Fruit fly (Drosophila melanogaster) whole organism, wandering third instar larva: ENCODE results near the gene CG6678.
A peak's percentile ranks its signal among the peaks of the same experiment; 100 is the strongest.

Experiments used
- Abd-B ChIP-seq: fragments of >200 bp; optimal IDR thresholded peaks from 2 replicates; lab custom pipeline; 2017; ENCODE audit warnings: missing biosample characterization, missing genetic modification characterization
- CG32264 ChIP-seq: fragments of 200-800 bp; sonication (Bioruptor generic); optimal IDR thresholded peaks from 2 replicates; lab custom pipeline; 2016; ENCODE audit warnings: missing biosample characterization, missing genetic modification characterization
- CG9705 ChIP-seq: fragments of 200-800 bp; sonication (Bioruptor generic); optimal IDR thresholded peaks from 2 replicates; lab custom pipeline; 2018; ENCODE audit warnings: missing biosample characterization, mild to moderate bottlenecking, missing genetic modification characterization
- CrebA ChIP-seq: fragments of 200-800 bp; sonication (Bioruptor generic); optimal IDR thresholded peaks from 2 replicates; lab custom pipeline; 2016; ENCODE audit warnings: missing biosample characterization, mild to moderate bottlenecking, missing genetic modification characterization, borderline replicate concordance
- Dfd ChIP-seq: fragments of >200 bp; optimal IDR thresholded peaks from 2 replicates; lab custom pipeline; 2017; ENCODE audit warnings: missing biosample characterization, missing genetic modification characterization
- Dif ChIP-seq: fragments of 200-275, 200-300 bp; sonication (Bioruptor generic); optimal IDR thresholded peaks from 2 replicates; lab custom pipeline; 2018; ENCODE audit warnings: missing biosample characterization, missing genetic modification characterization; ENCODE audit not compliant: partially characterized antibody
- GATAd ChIP-seq: sonication (Bioruptor generic); optimal IDR thresholded peaks from 2 replicates; lab custom pipeline; 2016; ENCODE audit warnings: missing biosample characterization, missing genetic modification characterization
- HLH106 ChIP-seq: fragments of 200-800 bp; optimal IDR thresholded peaks from 3 replicates; lab custom pipeline; 2019; ENCODE audit warnings: missing biosample characterization, mild to moderate bottlenecking, missing genetic modification characterization, moderate library complexity
- Hnf4 ChIP-seq: fragments of 200-800 bp; sonication (Bioruptor generic); optimal IDR thresholded peaks from 2 replicates; lab custom pipeline; 2016; ENCODE audit warnings: missing biosample characterization, mild to moderate bottlenecking, missing genetic modification characterization
- Hr78 ChIP-seq: fragments of >200 bp; optimal IDR thresholded peaks from 2 replicates; lab custom pipeline; 2017; ENCODE audit warnings: missing biosample characterization, missing genetic modification characterization
- Hr83 ChIP-seq: fragments of 200-300 bp; sonication (Bioruptor generic); optimal IDR thresholded peaks from 2 replicates; lab custom pipeline; 2016; ENCODE audit warnings: missing biosample characterization, mild to moderate bottlenecking, missing genetic modification characterization, moderate library complexity; ENCODE audit not compliant: poor library complexity, severe bottlenecking
- Jra ChIP-seq: sonication (Bioruptor generic); optimal IDR thresholded peaks from 2 replicates; lab custom pipeline; 2016; ENCODE audit warnings: missing biosample characterization, missing genetic modification characterization
- Mio ChIP-seq: sonication (Bioruptor generic); optimal IDR thresholded peaks from 2 replicates; lab custom pipeline; 2016; ENCODE audit warnings: missing biosample characterization, missing genetic modification characterization
- Myc ChIP-seq: fragments of >200 bp; optimal IDR thresholded peaks from 2 replicates; lab custom pipeline; 2017
- N ChIP-seq: fragments of >200 bp; optimal IDR thresholded peaks from 2 replicates; lab custom pipeline; 2018; ENCODE audit warnings: missing biosample characterization, missing external identifiers, missing genetic modification characterization
- OdsH ChIP-seq: fragments of 200-800 bp; sonication (Bioruptor generic); optimal IDR thresholded peaks from 2 replicates; lab custom pipeline; 2016; ENCODE audit warnings: missing biosample characterization, mild to moderate bottlenecking, missing genetic modification characterization
- Rel ChIP-seq, 2 experiments: fragments of 200-800 bp; sonication (Bioruptor generic) in 1 of 2; optimal IDR thresholded peaks; 2 replicates in 1 of 2; 3 replicates in 1 of 2; lab custom pipeline; 2016 to 2019; ENCODE audit warnings: mild to moderate bottlenecking in 2 of 2, missing biosample characterization in 2 of 2, missing genetic modification characterization in 2 of 2, moderate library complexity in 1 of 2
- Sp1 ChIP-seq: fragments of 200-800 bp; sonication (Bioruptor generic); optimal IDR thresholded peaks from 3 replicates; lab custom pipeline; 2019; ENCODE audit warnings: missing biosample characterization, mild to moderate bottlenecking, missing genetic modification characterization, moderate library complexity
- Vsx2 ChIP-seq: fragments of 200-300, 225-300 bp; sonication (Bioruptor generic); optimal IDR thresholded peaks from 2 replicates; lab custom pipeline; 2018; ENCODE audit warnings: missing biosample characterization, missing genetic modification characterization; ENCODE audit not compliant: partially characterized antibody
- br ChIP-seq: fragments of 200-800 bp; sonication (Bioruptor generic); optimal IDR thresholded peaks from 2 replicates; lab custom pipeline; 2016; ENCODE audit warnings: missing biosample characterization, missing genetic modification characterization
- brk ChIP-seq: fragments of 200-800 bp; sonication (Bioruptor generic); optimal IDR thresholded peaks from 2 replicates; lab custom pipeline; 2016; ENCODE audit warnings: missing biosample characterization, mild to moderate bottlenecking, missing genetic modification characterization
- dl ChIP-seq, 2 experiments: fragments of 175-275, 200-275 bp in 1 of 2; fragments of 200-275 bp in 1 of 2; sonication (Bioruptor generic); optimal IDR thresholded peaks; lab custom pipeline; 2018; ENCODE audit warnings: mild to moderate bottlenecking in 2 of 2, missing biosample characterization in 2 of 2, missing genetic modification characterization in 2 of 2, moderate library complexity in 2 of 2; ENCODE audit not compliant: partially characterized antibody in 2 of 2, insufficient read depth in 1 of 2
- dmrt93B ChIP-seq: fragments of 200-800 bp; sonication (Bioruptor generic); optimal IDR thresholded peaks from 2 replicates; lab custom pipeline; 2018; ENCODE audit warnings: missing biosample characterization, mild to moderate bottlenecking, missing genetic modification characterization
- dsf ChIP-seq: sonication (Bioruptor generic); optimal IDR thresholded peaks from 2 replicates; lab custom pipeline; 2016; ENCODE audit warnings: missing biosample characterization, missing genetic modification characterization, borderline replicate concordance
- ey ChIP-seq: fragments of 200-800 bp; sonication (Bioruptor generic); optimal IDR thresholded peaks from 2 replicates; lab custom pipeline; 2016; ENCODE audit warnings: missing biosample characterization, missing genetic modification characterization
- foxo ChIP-seq, 2 experiments: fragments of 200-800 bp; sonication (Bioruptor generic); optimal IDR thresholded peaks; 2 replicates in 1 of 2; 3 replicates in 1 of 2; lab custom pipeline; 2016 to 2017; ENCODE audit warnings: missing biosample characterization in 2 of 2, missing genetic modification characterization in 2 of 2
- fru ChIP-seq: fragments of 200-800 bp; sonication (Bioruptor generic); optimal IDR thresholded peaks from 3 replicates; lab custom pipeline; 2016; ENCODE audit warnings: missing biosample characterization, mild to moderate bottlenecking, missing genetic modification characterization
- h ChIP-seq: fragments of 200-800 bp; sonication (Bioruptor generic); optimal IDR thresholded peaks from 3 replicates; lab custom pipeline; 2016; ENCODE audit warnings: missing biosample characterization, mild to moderate bottlenecking, missing genetic modification characterization
- jim ChIP-seq: fragments of 175-275, 200-325 bp; sonication (Bioruptor generic); optimal IDR thresholded peaks from 2 replicates; lab custom pipeline; 2016; ENCODE audit warnings: missing biosample characterization, mild to moderate bottlenecking, missing genetic modification characterization
- lola ChIP-seq: fragments of >200 bp; optimal IDR thresholded peaks from 2 replicates; lab custom pipeline; 2017; ENCODE audit warnings: missing biosample characterization, missing genetic modification characterization
- pan ChIP-seq: fragments of >200 bp; optimal IDR thresholded peaks from 2 replicates; lab custom pipeline; 2017
- psq ChIP-seq: fragments of 200-800 bp; sonication (Bioruptor generic); optimal IDR thresholded peaks from 3 replicates; lab custom pipeline; 2017; ENCODE audit warnings: missing biosample characterization, mild to moderate bottlenecking, missing genetic modification characterization, moderate library complexity
- rgr ChIP-seq: fragments of 200-800 bp; sonication (Bioruptor generic); optimal IDR thresholded peaks from 3 replicates; lab custom pipeline; 2016; ENCODE audit warnings: missing biosample characterization, mild to moderate bottlenecking, missing genetic modification characterization
- sage ChIP-seq: fragments of 200-800 bp; sonication (Bioruptor generic); optimal IDR thresholded peaks from 2 replicates; lab custom pipeline; 2016; ENCODE audit warnings: missing biosample characterization, mild to moderate bottlenecking, missing genetic modification characterization
- sv ChIP-seq: fragments of 200-800 bp; sonication (Bioruptor generic); optimal IDR thresholded peaks from 3 replicates; lab custom pipeline; 2016; ENCODE audit warnings: missing biosample characterization, missing genetic modification characterization
- tai ChIP-seq: sonication (Bioruptor generic); optimal IDR thresholded peaks from 2 replicates; lab custom pipeline; 2016; ENCODE audit warnings: missing biosample characterization, missing genetic modification characterization
- usp ChIP-seq: fragments of >200 bp; optimal IDR thresholded peaks from 2 replicates; lab custom pipeline; 2017; ENCODE audit warnings: missing biosample characterization, missing genetic modification characterization
- woc ChIP-seq: sonication (Bioruptor generic); optimal IDR thresholded peaks from 2 replicates; lab custom pipeline; 2016; ENCODE audit warnings: missing biosample characterization, mild to moderate bottlenecking, missing genetic modification characterization

CG6678 gene

dm6 chr3R:21869464-21870100 is 17.2 kb upstream of the CG6678 start, which contains the start of gene CG31174:
Gene CG31174 (minus strand): TSS chr3R:21869514.
- TF ChIP-seq dl (GFP tag; optimal IDR thresholded peaks at IDR 0.05; lab: Kevin White, UChicago; ENCODE audit: insufficient read depth in 1 of 2, partially characterized antibody in 2 of 2) = no peak
- no peak for TF ChIP-seq Rel (GFP tag; optimal IDR thresholded peaks at IDR 0.05; lab: Kevin White, UChicago)
- TF ChIP-seq Rel (tag; optimal IDR thresholded peaks at IDR 0.05; lab: Kevin White, UChicago) = peak; percentile 83

DNA sequence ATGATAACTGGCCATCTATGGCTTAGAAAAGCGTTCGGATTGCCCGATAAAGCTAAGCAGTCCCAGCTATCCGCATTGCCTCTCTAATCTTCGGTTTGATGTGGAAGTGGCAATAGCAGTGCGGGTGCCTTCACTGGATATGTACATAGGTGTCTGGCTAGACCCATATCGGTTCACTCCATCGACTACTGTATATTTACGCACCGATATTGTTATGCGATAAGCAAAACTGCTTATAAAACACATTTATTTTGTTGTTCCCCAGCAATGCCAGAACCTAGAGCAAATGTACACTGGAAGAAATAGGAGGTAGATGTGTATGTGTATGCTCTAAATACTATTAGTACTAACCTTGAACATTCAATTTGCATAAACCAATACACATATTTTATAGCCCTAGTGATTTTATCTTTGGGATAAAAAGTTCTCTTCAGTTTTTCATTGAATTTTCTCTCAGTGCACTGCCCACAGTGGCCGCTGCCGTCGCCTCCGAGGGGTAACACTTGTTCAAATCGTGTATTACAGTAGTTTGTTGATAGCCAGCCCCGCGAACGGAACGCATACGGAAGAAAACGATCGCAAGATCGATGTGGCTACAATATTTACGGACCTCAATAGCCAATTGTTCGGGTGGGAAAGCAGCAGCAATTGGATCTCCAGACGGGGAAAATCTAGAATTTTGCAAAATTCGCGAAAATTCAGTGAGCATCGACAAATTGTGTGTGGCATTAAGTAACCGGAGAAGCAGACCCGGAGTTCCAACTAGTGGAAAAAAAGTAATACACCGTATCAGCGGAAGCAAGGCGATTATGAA is 16.5 kb upstream of the CG6678 start, which contains the start of gene CG31431:
Gene CG31431, plus strand, starts transcription at position 524 of the 814 bp plus-strand sequence.
- TF ChIP-seq Rel (GFP tag; optimal IDR thresholded peaks at IDR 0.05; lab: Kevin White, UChicago) (no peak), Rel (tag; optimal IDR thresholded peaks at IDR 0.05; lab: Kevin White, UChicago) (peak; percentile 56), Hr83 (GFP tag; lab: Kevin White, UChicago) (no peak), sage (peak; percentile 11), pan (lab: Kevin White, UChicago) (no peak), br (peak; percentile 80), dmrt93B (GFP tag; lab: Kevin White, UChicago) (peak; percentile 39), foxo (GFP tag; optimal IDR thresholded peaks at IDR 0.05; lab: Kevin White, UChicago) (peak; percentile 62 to 90), GATAd (GFP tag; lab: Kevin White, UChicago) (no peak), sv (GFP tag; lab: Kevin White, UChicago) (peak; percentile 97), OdsH (GFP tag; lab: Kevin White, UChicago) (peak; percentile 81), brk (GFP tag; lab: Kevin White, UChicago) (no peak), Sp1 (peak; percentile 61), psq (GFP tag; lab: Kevin White, UChicago) (peak; percentile 70), woc (peak; percentile 60), Myc (lab: Kevin White, UChicago) (no peak), CG9705 (GFP tag; lab: Kevin White, UChicago) (no peak), usp (GFP tag; lab: Kevin White, UChicago) (no peak), N (no peak), CG32264 (GFP tag; lab: Kevin White, UChicago) (peak; percentile 65), dl (GFP tag; optimal IDR thresholded peaks at IDR 0.05; lab: Kevin White, UChicago; ENCODE audit: insufficient read depth in 1 of 2, partially characterized antibody in 2 of 2) (no peak), Dfd (GFP tag; lab: Kevin White, UChicago) (no peak), Jra (peak; percentile 44), HLH106 (peak; percentile 77), Dif (GFP tag; lab: Kevin White, UChicago) (no peak), rgr (peak; percentile 87), ey (peak; percentile 83), Mio (GFP tag; lab: Kevin White, UChicago) (peak; percentile 36), tai (GFP tag; lab: Kevin White, UChicago) (no peak), Hnf4 (peak; percentile 82), fru (GFP tag; lab: Kevin White, UChicago) (peak; percentile 87), CrebA (GFP tag; lab: Kevin White, UChicago) (no peak), Abd-B (GFP tag; lab: Kevin White, UChicago) (no peak), jim (GFP tag; lab: Kevin White, UChicago) (no peak), dsf (no peak), Hr78 (GFP tag; lab: Kevin White, UChicago) (no peak), lola (GFP tag; lab: Kevin White, UChicago) (no peak), Vsx2 (GFP tag; lab: Kevin White, UChicago) (no peak), h (GFP tag; lab: Kevin White, UChicago) (peak; percentile 78)
